Worm (Caenorhabditis elegans) whole organism, L4 larva: ENCODE measurements around the gene fbxb-50.

Source experiments
- ceh-82 ChIP-seq: sonication (generic microtip); optimal IDR thresholded peaks from 2 replicates; lab custom pipeline; 2017; ENCODE audit warnings: missing biosample characterization, missing genetic modification characterization
- snpc-1.2 ChIP-seq: fragments of 200-800 bp; sonication (Bioruptor generic); IDR thresholded peaks from 2 replicates; pipeline ENCODE4 v1.3.6; 2022; ENCODE audit warnings: missing genetic modification reagents, missing genetic modification characterization, missing compliant biosample characterization
- zag-1 ChIP-seq: fragments of 150-350 bp; optimal IDR thresholded peaks from 2 replicates; lab custom pipeline; 2014; ENCODE audit warnings: missing biosample characterization, missing genetic modification characterization

DNA sequence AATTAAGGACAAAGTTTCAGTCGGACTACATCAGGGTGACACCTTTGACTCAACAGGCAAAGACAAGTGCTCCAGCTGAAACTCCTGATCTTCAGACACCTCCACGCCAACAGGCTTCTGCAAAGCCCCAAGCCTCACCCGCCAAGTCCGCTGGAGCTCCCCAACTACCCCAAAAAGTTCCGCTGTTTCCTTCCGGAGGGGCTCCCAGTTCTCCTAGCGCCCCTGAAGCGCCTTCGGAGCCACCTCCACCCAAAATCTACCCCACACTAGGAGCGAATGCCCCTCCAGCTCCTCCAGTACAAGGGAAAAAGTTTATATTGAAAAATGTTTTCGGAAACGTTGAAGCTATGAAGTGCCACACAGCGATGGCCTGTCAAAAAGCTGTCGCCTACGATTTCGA lies 46.8 kb downstream of the fbxb-50 start:
- TF ChIP-seq snpc-1.2 (GFP tag; lab: Robert Waterston, UW) (no peak), zag-1 (tag; lab: Kevin White, UChicago) (no peak), ceh-82 (tag; lab: Kevin White, UChicago) (no peak)
